Worm (Caenorhabditis elegans) whole organism, early embryonic: Measurements from ENCODE around the gene srz-67.

Experiments
- ama-1 ChIP-seq: fragments of 150-350 bp; optimal IDR thresholded peaks from 2 replicates; lab custom pipeline; 2014
- ceh-36 ChIP-seq: sonication (generic microtip); optimal IDR thresholded peaks from 2 replicates; lab custom pipeline; 2016; ENCODE audit warnings: missing genetic modification characterization, inconsistent platforms, missing compliant biosample characterization
- ets-7 ChIP-seq: sonication (generic microtip); optimal IDR thresholded peaks from 2 replicates; lab custom pipeline; 2016; ENCODE audit warnings: missing genotype, missing genetic modification characterization, missing compliant biosample characterization
- flt-1 ChIP-seq: fragments of 200-800 bp; sonication (Bioruptor generic); IDR thresholded peaks from 2 replicates; pipeline ENCODE4 v1.3.6; 2022; ENCODE audit warnings: missing genetic modification characterization, missing compliant biosample characterization
- hmg-4 ChIP-seq: fragments of 200-800 bp; sonication (Bioruptor generic); optimal IDR thresholded peaks from 2 replicates; lab custom pipeline; 2018; ENCODE audit warnings: mild to moderate bottlenecking, missing genetic modification characterization, missing compliant biosample characterization
- hnd-1 ChIP-seq: sonication (generic microtip); optimal IDR thresholded peaks from 2 replicates; lab custom pipeline; 2016; ENCODE audit warnings: missing genetic modification characterization, missing compliant biosample characterization
- pes-1 ChIP-seq: fragments of 200-800 bp; sonication (Bioruptor generic); IDR thresholded peaks from 2 replicates; pipeline ENCODE4 v1.3.6; 2022; ENCODE audit warnings: missing genetic modification reagents, missing genetic modification characterization, missing compliant biosample characterization
- scrt-1 ChIP-seq: fragments of 200-800 bp; sonication (Bioruptor generic); IDR thresholded peaks from 2 replicates; pipeline ENCODE4 v1.3.6; 2022; ENCODE audit warnings: missing genetic modification characterization, missing compliant biosample characterization
- sea-1 ChIP-seq: fragments of 200-800 bp; sonication (Bioruptor generic); conservative IDR thresholded peaks from 2 replicates; pipeline ENCODE4 v1.3.6; 2022; ENCODE audit warnings: missing genetic modification characterization, missing compliant biosample characterization
- tra-4 ChIP-seq: sonication (generic microtip); optimal IDR thresholded peaks from 2 replicates; lab custom pipeline; 2017; ENCODE audit warnings: missing genetic modification characterization, missing compliant biosample characterization

DNA sequence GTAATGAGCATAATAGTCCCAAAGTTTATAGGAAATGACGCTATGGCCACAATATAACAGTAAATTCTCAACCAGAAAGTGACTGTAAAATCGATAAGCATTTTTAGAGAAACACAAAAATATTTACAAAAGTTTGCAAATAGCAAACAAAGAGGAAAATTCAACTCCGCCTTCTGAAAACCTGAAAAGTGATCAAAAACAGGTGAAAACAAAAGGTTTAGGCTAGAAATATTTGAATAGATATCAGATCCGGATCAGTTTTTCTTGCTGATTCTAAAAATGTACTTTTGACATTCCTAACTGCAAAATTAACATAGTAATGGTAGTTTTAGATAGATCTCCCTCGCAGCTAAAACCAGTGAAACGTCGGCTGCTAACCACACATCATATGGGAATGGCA is 37.9 kb downstream of the srz-67 start, which contains the start of gene sri-51:
- TF ChIP-seq hmg-4 (GFP tag; lab: Kevin White, UChicago) (no peak), ama-1 (no peak), scrt-1 (GFP tag; lab: Robert Waterston, UW) (no peak), tra-4 (tag; lab: Kevin White, UChicago) (no peak), ceh-36 (tag; lab: Kevin White, UChicago) (no peak), ets-7 (tag; lab: Kevin White, UChicago) (no peak), hnd-1 (tag; lab: Kevin White, UChicago) (no peak), sea-1 (GFP tag; lab: Robert Waterston, UW) (no peak), flt-1 (GFP tag; lab: Robert Waterston, UW) (no peak), pes-1 (GFP tag; lab: Robert Waterston, UW) (no peak)
